Worm (Caenorhabditis elegans) whole organism, L2 larva: Measurements from ENCODE around the gene K10H10.5.
A peak's percentile ranks its signal among the peaks of the same experiment; 100 is the strongest.

Source experiments
- F13H6.1 ChIP-seq: sonication (generic microtip); optimal IDR thresholded peaks from 2 replicates; lab custom pipeline; 2016; ENCODE audit warnings: missing genetic modification characterization, missing compliant biosample characterization
- R02D3.7 ChIP-seq: fragments of 150-350 bp; optimal IDR thresholded peaks from 2 replicates; lab custom pipeline; 2014; ENCODE audit warnings: missing biosample characterization, missing genetic modification characterization
- Y55F3AM.14 ChIP-seq: fragments of 200-800 bp; sonication (Bioruptor generic); optimal IDR thresholded peaks from 2 replicates; lab custom pipeline; 2018; ENCODE audit warnings: mild to moderate bottlenecking, missing genetic modification characterization, missing compliant biosample characterization
- ZK546.5 ChIP-seq: sonication (generic microtip); optimal IDR thresholded peaks from 2 replicates; lab custom pipeline; 2017; ENCODE audit warnings: missing biosample characterization, missing genetic modification characterization
- alr-1 ChIP-seq: fragments of 150-350 bp; optimal IDR thresholded peaks from 2 replicates; lab custom pipeline; 2014; ENCODE audit warnings: missing biosample characterization, missing genetic modification characterization
- aly-2 ChIP-seq: fragments of 150-350 bp; optimal IDR thresholded peaks from 2 replicates; lab custom pipeline; 2014; ENCODE audit warnings: missing biosample characterization, missing genetic modification characterization
- ama-1 ChIP-seq: fragments of 150-350 bp; optimal IDR thresholded peaks from 2 replicates; lab custom pipeline; 2018; ENCODE audit warnings: inconsistent platforms
- blmp-1 ChIP-seq: sonication (generic microtip); optimal IDR thresholded peaks from 2 replicates; lab custom pipeline; 2017; ENCODE audit warnings: missing genetic modification characterization, mild to moderate bottlenecking, missing compliant biosample characterization, antibody characterized with exemption, moderate library complexity; ENCODE audit not compliant: insufficient read depth
- ceh-16 ChIP-seq: fragments of 150-350 bp; optimal IDR thresholded peaks from 2 replicates; lab custom pipeline; 2014; ENCODE audit warnings: missing biosample characterization, missing genetic modification characterization
- ceh-82 ChIP-seq: fragments of 150-350 bp; optimal IDR thresholded peaks from 2 replicates; lab custom pipeline; 2014; ENCODE audit warnings: missing biosample characterization, missing genetic modification characterization
- crh-2 ChIP-seq: sonication (generic microtip); optimal IDR thresholded peaks from 2 replicates; lab custom pipeline; 2017; ENCODE audit warnings: missing biosample characterization, missing genetic modification characterization
- dmd-4 ChIP-seq: sonication (generic microtip); optimal IDR thresholded peaks from 2 replicates; lab custom pipeline; 2017; ENCODE audit warnings: missing biosample characterization, missing genetic modification characterization
- egl-27 ChIP-seq: sonication (generic microtip); optimal IDR thresholded peaks from 3 replicates; lab custom pipeline; 2017; ENCODE audit warnings: missing biosample characterization, missing genetic modification reagents, missing genetic modification characterization
- elt-1 ChIP-seq: fragments of 150-350 bp; optimal IDR thresholded peaks from 2 replicates; lab custom pipeline; 2014; ENCODE audit warnings: missing biosample characterization, missing genetic modification characterization
- elt-3 ChIP-seq: sonication (generic microtip); optimal IDR thresholded peaks from 2 replicates; lab custom pipeline; 2017; ENCODE audit warnings: missing biosample characterization, missing genetic modification characterization
- fos-1 ChIP-seq: fragments of 150-350 bp; optimal IDR thresholded peaks from 2 replicates; lab custom pipeline; 2014; ENCODE audit warnings: missing biosample characterization, missing genetic modification characterization
- lin-11 ChIP-seq: fragments of 150-350 bp; sonication (generic microtip); optimal IDR thresholded peaks from 2 replicates; lab custom pipeline; 2014; ENCODE audit warnings: missing biosample characterization, missing genetic modification characterization, inconsistent platforms, mixed read lengths
- lin-13 ChIP-seq: fragments of 150-350 bp; optimal IDR thresholded peaks from 2 replicates; lab custom pipeline; 2014; ENCODE audit warnings: missing biosample characterization, missing genetic modification reagents, missing genetic modification characterization
- lsy-2 ChIP-seq, 2 experiments: fragments of 150-350 bp in 1 of 2; sonication (generic microtip) in 1 of 2; optimal IDR thresholded peaks; 2 replicates each; lab custom pipeline; 2014 to 2017; ENCODE audit warnings: missing biosample characterization in 2 of 2, missing genetic modification characterization in 2 of 2
- mab-5 ChIP-seq: fragments of 150-350 bp; optimal IDR thresholded peaks from 2 replicates; lab custom pipeline; 2014; ENCODE audit warnings: missing biosample characterization, missing genetic modification characterization
- mbf-1 ChIP-seq: sonication (generic microtip); optimal IDR thresholded peaks from 2 replicates; lab custom pipeline; 2017; ENCODE audit warnings: missing biosample characterization, missing genetic modification characterization
- mdl-1 ChIP-seq, 2 experiments: fragments of 150-350 bp in 1 of 2; sonication (generic microtip) in 1 of 2; optimal IDR thresholded peaks; 2 replicates each; lab custom pipeline; 2017; ENCODE audit warnings: missing biosample characterization in 2 of 2, missing genetic modification characterization in 2 of 2
- nhr-12 ChIP-seq: fragments of 150-350 bp; optimal IDR thresholded peaks from 2 replicates; lab custom pipeline; 2014; ENCODE audit warnings: missing biosample characterization, missing genetic modification characterization
- nhr-129 ChIP-seq: fragments of 150-350 bp; optimal IDR thresholded peaks from 2 replicates; lab custom pipeline; 2014; ENCODE audit warnings: missing biosample characterization, missing genetic modification characterization
- nhr-21 ChIP-seq: fragments of 150-350 bp; optimal IDR thresholded peaks from 2 replicates; lab custom pipeline; 2014; ENCODE audit warnings: missing biosample characterization, missing genetic modification characterization
- nhr-23 ChIP-seq: fragments of 150-350 bp; optimal IDR thresholded peaks from 2 replicates; lab custom pipeline; 2014; ENCODE audit warnings: missing biosample characterization, missing genetic modification reagents, missing genetic modification characterization
- nhr-237 ChIP-seq: fragments of 150-350 bp; optimal IDR thresholded peaks from 2 replicates; lab custom pipeline; 2014; ENCODE audit warnings: missing biosample characterization, missing genetic modification characterization
- nhr-25 ChIP-seq: fragments of 150-350 bp; sonication (generic microtip); optimal IDR thresholded peaks from 3 replicates; lab custom pipeline; 2014; ENCODE audit warnings: missing biosample characterization, missing genetic modification characterization
- nhr-6 ChIP-seq: fragments of 150-350 bp; optimal IDR thresholded peaks from 2 replicates; lab custom pipeline; 2014; ENCODE audit warnings: missing biosample characterization, missing genetic modification characterization
- nhr-77 ChIP-seq: fragments of 150-350 bp; optimal IDR thresholded peaks from 2 replicates; lab custom pipeline; 2014; ENCODE audit warnings: missing biosample characterization, missing genetic modification characterization
- peb-1 ChIP-seq: fragments of 150-350 bp; optimal IDR thresholded peaks from 2 replicates; lab custom pipeline; 2014; ENCODE audit warnings: missing biosample characterization, missing genetic modification characterization
- sem-4 ChIP-seq: fragments of 150-350 bp; optimal IDR thresholded peaks from 2 replicates; lab custom pipeline; 2014; ENCODE audit warnings: missing biosample characterization, missing genetic modification reagents, missing genetic modification characterization
- skn-1 ChIP-seq: sonication (generic microtip); optimal IDR thresholded peaks from 2 replicates; lab custom pipeline; 2017; ENCODE audit warnings: missing biosample characterization, missing genetic modification characterization
- sma-9 ChIP-seq, 2 experiments: fragments of 150-350 bp in 1 of 2; sonication (generic microtip) in 1 of 2; optimal IDR thresholded peaks; 2 replicates each; lab custom pipeline; 2014 to 2016; ENCODE audit warnings: missing genetic modification characterization in 2 of 2, mild to moderate bottlenecking in 1 of 2, missing biosample characterization in 1 of 2, missing compliant biosample characterization in 1 of 2, missing genetic modification reagents in 1 of 2, moderate library complexity in 1 of 2
- snpc-4 ChIP-seq: fragments of 150-350 bp; optimal IDR thresholded peaks from 2 replicates; lab custom pipeline; 2014; ENCODE audit warnings: missing biosample characterization, missing genetic modification characterization
- unc-39 ChIP-seq: fragments of 150-350 bp; optimal IDR thresholded peaks from 2 replicates; lab custom pipeline; 2014; ENCODE audit warnings: missing biosample characterization, missing genetic modification characterization
- unc-55 ChIP-seq: fragments of 150-350 bp; sonication (generic microtip); optimal IDR thresholded peaks from 3 replicates; lab custom pipeline; 2014; ENCODE audit warnings: missing biosample characterization, missing genetic modification reagents, missing genetic modification characterization
- zag-1 ChIP-seq: fragments of 150-350 bp; optimal IDR thresholded peaks from 2 replicates; lab custom pipeline; 2014; ENCODE audit warnings: missing biosample characterization, missing genetic modification characterization
- ztf-4 ChIP-seq: fragments of 150-350 bp; optimal IDR thresholded peaks from 2 replicates; lab custom pipeline; 2014; ENCODE audit warnings: missing biosample characterization, missing genetic modification characterization

K10H10.5 gene

DNA sequence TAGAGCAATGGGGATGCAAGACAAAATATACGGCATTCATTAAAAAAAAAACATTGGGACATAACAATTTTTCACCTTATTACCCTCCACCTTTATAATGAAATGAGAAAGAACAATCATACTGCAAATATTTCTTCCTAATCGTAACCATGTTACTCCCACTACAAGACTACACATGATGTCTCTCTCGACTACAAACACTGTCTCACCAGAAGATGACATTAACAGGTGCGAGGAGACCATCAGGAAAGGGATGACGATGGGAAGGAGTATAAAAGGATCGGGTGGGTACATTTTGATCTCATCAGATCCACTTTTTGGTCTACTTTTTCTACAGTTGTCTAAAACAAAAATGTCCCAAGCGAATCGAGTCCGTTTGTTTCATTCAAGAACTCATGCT lies 3.7 kb upstream of the K10H10.5 start, which contains the start of gene dhs-8:
Gene dhs-8, plus strand, starts transcription at position 179 of the 400 bp plus-strand sequence.
- TF ChIP-seq nhr-129 (tag; lab: Kevin White, UChicago) (peak; percentile 29), crh-2 (no peak), ztf-4 (tag; lab: Kevin White, UChicago) (no peak), sma-9 (GFP tag; optimal IDR thresholded peaks at IDR 0.05; lab: Kevin White, UChicago) (peak; percentile 57), sma-9 (tag; optimal IDR thresholded peaks at IDR 0.05; lab: Kevin White, UChicago) (no peak), nhr-237 (no peak)

- TF ChIP-seq ceh-16 (tag; lab: Kevin White, UChicago) (no peak), nhr-21 (tag; lab: Kevin White, UChicago) (no peak), elt-1 (tag; lab: Kevin White, UChicago) (no peak), mbf-1 (no peak), sma-9 (GFP tag; optimal IDR thresholded peaks at IDR 0.05; lab: Kevin White, UChicago) (no peak), sma-9 (tag; optimal IDR thresholded peaks at IDR 0.05; lab: Kevin White, UChicago) (no peak), mab-5 (tag; lab: Kevin White, UChicago) (no peak), lin-13 (GFP tag; lab: Kevin White, UChicago) (no peak), egl-27 (tag; lab: Kevin White, UChicago) (no peak), mdl-1 (tag; optimal IDR thresholded peaks at IDR 0.05; lab: Kevin White, UChicago) (no peak), nhr-12 (tag; lab: Kevin White, UChicago) (no peak), R02D3.7 (no peak), nhr-23 (tag; lab: Kevin White, UChicago) (no peak)
Observed at ce11 chrII:14500122-14500521, 1.4 kb upstream of the K10H10.5 start, which contains the start of gene K10H10.4. TSS of gene K10H10.4 (plus strand) at chrII:14500422.

DNA sequence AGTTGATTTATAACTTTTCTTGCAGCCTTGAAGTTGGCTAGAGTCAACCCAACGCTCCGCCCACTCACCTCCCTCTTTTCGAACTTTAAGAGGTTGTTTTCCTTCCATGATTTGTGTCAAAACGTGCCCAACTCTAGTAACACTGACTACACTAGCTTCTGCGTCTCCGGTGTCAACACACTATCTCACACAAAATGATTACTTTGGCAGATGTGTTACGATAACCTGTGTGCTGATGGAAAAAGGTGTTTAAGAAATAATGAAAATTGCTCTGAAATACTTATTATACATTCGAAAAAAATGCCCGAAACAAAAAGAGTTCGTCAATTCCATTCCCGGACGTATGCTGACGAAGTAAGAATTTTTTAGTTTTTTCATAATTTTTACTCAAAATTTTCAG lies 1.4 kb downstream of the K10H10.5 start, which contains the start of gene K10H10.6:
Gene K10H10.6, plus strand, starts transcription at position 301 of the 400 bp plus-strand sequence.
- no peak for TF ChIP-seq nhr-23 (tag; lab: Kevin White, UChicago)
- TF ChIP-seq egl-27 (tag; lab: Kevin White, UChicago) = no peak
- TF ChIP-seq alr-1 = no peak
- no peak for TF ChIP-seq skn-1 (tag; lab: Kevin White, UChicago)
- no peak for TF ChIP-seq nhr-77 (tag; lab: Kevin White, UChicago)
- no peak for TF ChIP-seq nhr-25 (tag; lab: Kevin White, UChicago)
- no peak for TF ChIP-seq elt-1 (tag; lab: Kevin White, UChicago)
- TF ChIP-seq unc-39 (tag; lab: Kevin White, UChicago) = no peak
- no peak for TF ChIP-seq ceh-82 (tag; lab: Kevin White, UChicago)
- TF ChIP-seq lin-11 (tag; lab: Kevin White, UChicago) = no peak
- TF ChIP-seq zag-1 (tag; lab: Kevin White, UChicago) = no peak
- TF ChIP-seq mdl-1 (tag; optimal IDR thresholded peaks at IDR 0.05; lab: Kevin White, UChicago) = no peak
- no peak for TF ChIP-seq blmp-1 (tag; lab: Kevin White, UChicago)
- no peak for TF ChIP-seq lsy-2 (tag; optimal IDR thresholded peaks at IDR 0.05; lab: Kevin White, UChicago)
- no peak for TF ChIP-seq dmd-4 (tag; lab: Kevin White, UChicago)
- no peak for TF ChIP-seq ama-1 (lab: Kevin White, UChicago)
- no peak for TF ChIP-seq nhr-6 (tag; lab: Kevin White, UChicago)
- no peak for TF ChIP-seq nhr-12 (tag; lab: Kevin White, UChicago)
- no peak for TF ChIP-seq nhr-237
- TF ChIP-seq nhr-21 (tag; lab: Kevin White, UChicago) = no peak

- TF ChIP-seq nhr-237 (no peak), nhr-6 (tag; lab: Kevin White, UChicago) (no peak), ZK546.5 (tag; lab: Kevin White, UChicago) (no peak), mbf-1 (no peak), snpc-4 (tag; lab: Kevin White, UChicago) (no peak), elt-3 (tag; lab: Kevin White, UChicago) (no peak), aly-2 (tag; lab: Kevin White, UChicago) (no peak), egl-27 (tag; lab: Kevin White, UChicago) (no peak), unc-55 (no peak), ztf-4 (tag; lab: Kevin White, UChicago) (no peak), Y55F3AM.14 (GFP tag; lab: Kevin White, UChicago) (no peak), F13H6.1 (no peak), sma-9 (GFP tag; optimal IDR thresholded peaks at IDR 0.05; lab: Kevin White, UChicago) (no peak), sma-9 (tag; optimal IDR thresholded peaks at IDR 0.05; lab: Kevin White, UChicago) (no peak), peb-1 (tag; lab: Kevin White, UChicago) (no peak), sem-4 (no peak), unc-39 (tag; lab: Kevin White, UChicago) (no peak), fos-1 (no peak)
Observed at ce11 chrII:14506245-14506644, 4.7 kb downstream of the K10H10.5 start, which contains the start of gene K10H10.12. TSS of gene K10H10.12 (minus strand) at chrII:14506345.
